Fruit fly (Drosophila melanogaster) whole organism, embryonic: ENCODE results near the gene rho-5.
A peak's percentile ranks its signal among the peaks of the same experiment; 100 is the strongest.

Experiments used
- Atf3 ChIP-seq: fragments of 200-800 bp; sonication (Bioruptor generic); optimal IDR thresholded peaks from 3 replicates; lab custom pipeline; 2016; ENCODE audit warnings: missing biosample characterization, missing genetic modification characterization
- Awh ChIP-seq: fragments of 200-800 bp; sonication (Bioruptor generic); IDR thresholded peaks from 2 replicates; pipeline ENCODE4, ENCODE4 v1.3.6; 2022; ENCODE audit warnings: missing biosample characterization, missing genetic modification characterization
- Bdp1 ChIP-seq: fragments of 200-800 bp; sonication (Bioruptor generic); optimal IDR thresholded peaks from 3 replicates; lab custom pipeline; 2016; ENCODE audit warnings: missing biosample characterization, missing genetic modification characterization
- Bteb2 ChIP-seq: fragments of 200-800 bp; sonication (Bioruptor generic); optimal IDR thresholded peaks from 2 replicates; lab custom pipeline; 2016; ENCODE audit warnings: missing biosample characterization, missing genetic modification characterization
- CG10565 ChIP-seq: fragments of 200-800 bp; sonication (Bioruptor generic); optimal IDR thresholded peaks from 3 replicates; lab custom pipeline; 2016; ENCODE audit warnings: missing biosample characterization, mild to moderate bottlenecking, missing genetic modification characterization
- CG12391 ChIP-seq: fragments of 200-800 bp; sonication (Bioruptor generic); optimal IDR thresholded peaks from 3 replicates; lab custom pipeline; 2018; ENCODE audit warnings: missing biosample characterization, mild to moderate bottlenecking, missing genetic modification characterization, moderate library complexity
- CG13287 ChIP-seq: fragments of 200-800 bp; sonication (Bioruptor generic); IDR thresholded peaks from 2 replicates; pipeline ENCODE4 v1.3.6; 2022; ENCODE audit warnings: missing biosample characterization, missing genetic modification characterization; ENCODE audit not compliant: partially characterized antibody
- CG13296 ChIP-seq: fragments of 200-800 bp; sonication (Bioruptor generic); optimal IDR thresholded peaks from 3 replicates; lab custom pipeline; 2018; ENCODE audit warnings: missing biosample characterization, mild to moderate bottlenecking, missing genetic modification characterization
- CG13624 ChIP-seq: fragments of 200-800 bp; sonication (Bioruptor generic); optimal IDR thresholded peaks from 2 replicates; lab custom pipeline; 2016; ENCODE audit warnings: missing biosample characterization, missing genetic modification characterization
- CG14014 ChIP-seq: fragments of 200-800 bp; sonication (Bioruptor generic); IDR thresholded peaks from 2 replicates; pipeline ENCODE4 v1.3.6; 2022; ENCODE audit warnings: missing biosample characterization, missing genetic modification characterization
- CG1529 ChIP-seq: fragments of 200-800 bp; sonication (Bioruptor generic); optimal IDR thresholded peaks from 3 replicates; lab custom pipeline; 2018; ENCODE audit warnings: missing biosample characterization, missing genetic modification characterization
- CG15479 ChIP-seq: fragments of 200-800 bp; sonication (Bioruptor generic); optimal IDR thresholded peaks from 3 replicates; lab custom pipeline; 2019; ENCODE audit warnings: missing biosample characterization, mild to moderate bottlenecking, missing genetic modification characterization, moderate library complexity
- CG16779 ChIP-seq: fragments of 200-800 bp; sonication (Bioruptor generic); IDR thresholded peaks from 2 replicates; pipeline ENCODE4 v1.3.6; 2022; ENCODE audit warnings: missing biosample characterization, missing genetic modification characterization
- CG17186 ChIP-seq: fragments of 200-800 bp; sonication (Bioruptor generic); optimal IDR thresholded peaks from 3 replicates; lab custom pipeline; 2017; ENCODE audit warnings: missing biosample characterization, missing genetic modification reagents, missing genetic modification characterization
- CG17361 ChIP-seq: fragments of 200-800 bp; sonication (Bioruptor generic); IDR thresholded peaks from 3 replicates; pipeline ENCODE4 v1.3.6; 2022; ENCODE audit warnings: missing biosample characterization, missing genetic modification characterization
- CG18011 ChIP-seq: fragments of 200-800 bp; sonication (Bioruptor generic); optimal IDR thresholded peaks from 2 replicates; lab custom pipeline; 2017; ENCODE audit warnings: missing biosample characterization, missing genetic modification characterization, mild to moderate bottlenecking, moderate library complexity, missing genotype
- CG18764 ChIP-seq: fragments of 200-800 bp; sonication (Bioruptor generic); optimal IDR thresholded peaks from 3 replicates; lab custom pipeline; 2016; ENCODE audit warnings: missing biosample characterization, missing genetic modification characterization
- CG32532 ChIP-seq: fragments of 200-800 bp; sonication (Bioruptor generic); IDR thresholded peaks from 2 replicates; pipeline ENCODE4 v1.3.6; 2022; ENCODE audit warnings: missing biosample characterization, missing genetic modification characterization
- CG3995 ChIP-seq: fragments of 200-800 bp; sonication (Bioruptor generic); optimal IDR thresholded peaks from 3 replicates; lab custom pipeline; 2016; ENCODE audit warnings: missing biosample characterization, missing genetic modification characterization
- CG4707 ChIP-seq: fragments of 200-800 bp; sonication (Bioruptor generic); optimal IDR thresholded peaks from 2 replicates; lab custom pipeline; 2018; ENCODE audit warnings: missing biosample characterization, mild to moderate bottlenecking, missing genetic modification characterization, moderate library complexity
- CG5953 ChIP-seq: fragments of 200-800 bp; sonication (Bioruptor generic); IDR thresholded peaks from 2 replicates; pipeline ENCODE4 v1.3.6; 2022; ENCODE audit warnings: missing biosample characterization, missing genetic modification characterization
- CG6654 ChIP-seq: fragments of 200-800 bp; sonication (Bioruptor generic); optimal IDR thresholded peaks from 2 replicates; lab custom pipeline; 2017; ENCODE audit warnings: missing biosample characterization, mild to moderate bottlenecking, missing genetic modification characterization
- CG6854 ChIP-seq: fragments of 200-800 bp; sonication (Bioruptor generic); optimal IDR thresholded peaks from 3 replicates; lab custom pipeline; 2017; ENCODE audit warnings: missing biosample characterization, mild to moderate bottlenecking, missing genetic modification characterization
- Dek ChIP-seq: fragments of 200-800 bp; sonication (Bioruptor generic); optimal IDR thresholded peaks from 3 replicates; lab custom pipeline; 2019; ENCODE audit warnings: missing biosample characterization, mild to moderate bottlenecking, missing genetic modification characterization, moderate library complexity
- Doc3 ChIP-seq: fragments of 200-800 bp; sonication (Bioruptor generic); IDR thresholded peaks from 3 replicates; pipeline ENCODE4 v1.3.6; 2022; ENCODE audit warnings: missing biosample characterization, missing genetic modification characterization; ENCODE audit not compliant: partially characterized antibody
- Fer2 ChIP-seq: fragments of 200-800 bp; sonication (Bioruptor generic); optimal IDR thresholded peaks from 2 replicates; lab custom pipeline; 2018; ENCODE audit warnings: missing biosample characterization, mild to moderate bottlenecking, missing genetic modification characterization, moderate library complexity
- HmgZ ChIP-seq: fragments of 200-800 bp; sonication (Bioruptor generic); optimal IDR thresholded peaks from 2 replicates; lab custom pipeline; 2018; ENCODE audit warnings: missing biosample characterization, mild to moderate bottlenecking, missing genetic modification characterization
- Hmr ChIP-seq: fragments of 200-800 bp; sonication (Bioruptor generic); optimal IDR thresholded peaks from 3 replicates; lab custom pipeline; 2017; ENCODE audit warnings: mild to moderate bottlenecking, missing biosample characterization, missing genetic modification reagents, missing genetic modification characterization
- Hmx ChIP-seq: fragments of 200-800 bp; sonication (Bioruptor generic); optimal IDR thresholded peaks from 2 replicates; lab custom pipeline; 2016; ENCODE audit warnings: missing biosample characterization, missing genetic modification characterization
- Kr ChIP-seq: fragments of 200-800 bp; sonication (Bioruptor generic); optimal IDR thresholded peaks from 2 replicates; lab custom pipeline; 2017; ENCODE audit warnings: missing biosample characterization, mild to moderate bottlenecking, missing genetic modification characterization
- MBD-R2 ChIP-seq: fragments of 200-800 bp; sonication (Bioruptor generic); IDR thresholded peaks from 2 replicates; pipeline ENCODE4 v1.3.6; 2022; ENCODE audit warnings: missing biosample characterization, missing genetic modification characterization
- MESR4 ChIP-seq: fragments of 200-800 bp; sonication (Bioruptor generic); optimal IDR thresholded peaks from 2 replicates; lab custom pipeline; 2018; ENCODE audit warnings: missing biosample characterization, mild to moderate bottlenecking, missing genetic modification characterization, moderate library complexity
- MTF-1 ChIP-seq: fragments of 200-800 bp; sonication (Bioruptor generic); optimal IDR thresholded peaks from 2 replicates; lab custom pipeline; 2018; ENCODE audit warnings: missing biosample characterization, mild to moderate bottlenecking, missing genetic modification characterization, borderline replicate concordance
- NC2α ChIP-seq: fragments of 200-800 bp; sonication (Bioruptor generic); optimal IDR thresholded peaks from 2 replicates; lab custom pipeline; 2016; ENCODE audit warnings: missing biosample characterization, missing genetic modification characterization
- NK7.1 ChIP-seq: fragments of 200-800 bp; sonication (Bioruptor generic); optimal IDR thresholded peaks from 3 replicates; lab custom pipeline; 2016; ENCODE audit warnings: missing biosample characterization, missing genetic modification characterization
- Ptx1 ChIP-seq: fragments of 200-800 bp; sonication (Bioruptor generic); IDR thresholded peaks from 2 replicates; pipeline ENCODE4 v1.3.6; 2022; ENCODE audit warnings: missing biosample characterization, missing genetic modification characterization
- Taf1 ChIP-seq: fragments of 200-800 bp; sonication (Bioruptor generic); IDR thresholded peaks from 2 replicates; pipeline ENCODE4 v1.3.6; 2022; ENCODE audit warnings: missing biosample characterization, missing genetic modification characterization
- ara ChIP-seq: fragments of 200-800 bp; sonication (Bioruptor generic); IDR thresholded peaks from 2 replicates; pipeline ENCODE4 v1.3.6; 2022; ENCODE audit warnings: missing biosample characterization, missing genetic modification characterization
- caup ChIP-seq: fragments of 200-800 bp; sonication (Bioruptor generic); optimal IDR thresholded peaks from 3 replicates; lab custom pipeline; 2017; ENCODE audit warnings: missing biosample characterization, mild to moderate bottlenecking, missing genetic modification characterization, moderate library complexity; ENCODE audit not compliant: severe bottlenecking
- chm ChIP-seq: fragments of 200-800 bp; sonication (Bioruptor generic); IDR thresholded peaks from 2 replicates; pipeline ENCODE4 v1.3.6; 2022; ENCODE audit warnings: missing biosample characterization, missing genetic modification characterization
- disco-r ChIP-seq: fragments of 200-800 bp; sonication (Bioruptor generic); optimal IDR thresholded peaks from 2 replicates; lab custom pipeline; 2016; ENCODE audit warnings: missing biosample characterization, missing genetic modification characterization
- en ChIP-seq: fragments of 200-800 bp; sonication (Bioruptor generic); optimal IDR thresholded peaks from 2 replicates; lab custom pipeline; 2016; ENCODE audit warnings: missing biosample characterization, missing genetic modification characterization
- fd102C ChIP-seq: fragments of 200-800 bp; sonication (Bioruptor generic); optimal IDR thresholded peaks from 2 replicates; lab custom pipeline; 2018; ENCODE audit warnings: missing biosample characterization, mild to moderate bottlenecking, missing genetic modification characterization, moderate library complexity
- gsb-n ChIP-seq: fragments of 200-800 bp; sonication (Bioruptor generic); optimal IDR thresholded peaks from 3 replicates; lab custom pipeline; 2018; ENCODE audit warnings: missing biosample characterization, mild to moderate bottlenecking, missing genetic modification characterization
- knrl ChIP-seq: fragments of 200-800 bp; sonication (Bioruptor generic); IDR thresholded peaks from 3 replicates; pipeline ENCODE4 v1.3.6; 2022; ENCODE audit warnings: missing biosample characterization, missing genetic modification characterization; ENCODE audit not compliant: partially characterized antibody
- mirr ChIP-seq: fragments of 200-800 bp; sonication (Bioruptor generic); optimal IDR thresholded peaks from 3 replicates; lab custom pipeline; 2018; ENCODE audit warnings: missing biosample characterization, mild to moderate bottlenecking, missing genetic modification characterization
- pum ChIP-seq: fragments of 200-800 bp; sonication (Bioruptor generic); optimal IDR thresholded peaks from 2 replicates; lab custom pipeline; 2016; ENCODE audit warnings: missing biosample characterization, missing genetic modification characterization
- sim ChIP-seq: fragments of 200-800 bp; sonication (Bioruptor generic); IDR thresholded peaks from 2 replicates; pipeline ENCODE4 v1.3.6; 2022; ENCODE audit warnings: missing biosample characterization, missing genetic modification characterization
- so ChIP-seq: fragments of 200-800 bp; sonication (Bioruptor generic); IDR thresholded peaks from 3 replicates; pipeline ENCODE4 v1.3.6; 2022; ENCODE audit warnings: missing biosample characterization, missing genetic modification characterization
- toy ChIP-seq: fragments of 200-800 bp; sonication (Bioruptor generic); IDR thresholded peaks from 2 replicates; pipeline ENCODE4 v1.3.6; 2022; ENCODE audit warnings: missing biosample characterization, missing genetic modification characterization
- trh ChIP-seq: fragments of 200-800 bp; sonication (Bioruptor generic); optimal IDR thresholded peaks from 2 replicates; lab custom pipeline; 2016; ENCODE audit warnings: missing biosample characterization, missing genetic modification characterization

Gene rho-5

DNA sequence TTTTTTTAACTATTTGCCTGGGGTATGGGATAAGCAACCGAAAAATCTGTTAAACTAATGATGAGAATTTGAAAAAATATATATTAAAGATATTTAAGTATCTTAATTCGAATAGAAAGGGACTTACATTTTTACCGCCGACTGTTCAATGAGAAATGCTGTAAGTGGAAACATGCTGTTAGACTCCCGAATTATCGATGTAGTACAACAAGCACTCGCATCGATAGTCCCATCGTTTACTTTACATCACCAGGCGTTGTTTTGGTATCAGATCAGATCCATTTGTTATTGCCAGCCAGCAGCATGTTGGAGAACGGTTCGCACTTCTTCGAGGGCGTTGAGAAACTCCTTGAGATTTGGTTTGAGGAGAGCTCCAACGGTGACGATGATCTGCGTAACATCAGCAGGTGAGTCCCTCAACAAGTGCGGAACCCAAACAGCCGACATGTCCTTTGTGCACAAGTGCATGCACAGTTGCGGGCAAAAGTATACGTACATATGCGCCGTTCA, 34.4 kb downstream of the rho-5 start, which contains the start of gene SamDC (continued):
- no peak for TF ChIP-seq so (GFP tag; lab: Robert Waterston, UW)
- no peak for TF ChIP-seq Bdp1 (GFP tag; lab: Kevin White, UChicago)
- TF ChIP-seq CG16779 (GFP tag; lab: Robert Waterston, UW): no peak
- peak; percentile 75 for TF ChIP-seq Hmr (GFP tag; lab: Kevin White, UChicago)
- TF ChIP-seq CG6854: peak; percentile 33
- peak; percentile 24 for TF ChIP-seq gsb-n (tag; lab: Kevin White, UChicago)
- TF ChIP-seq en (GFP tag; lab: Kevin White, UChicago): no peak
- no peak for TF ChIP-seq CG6654 (GFP tag; lab: Kevin White, UChicago)
- TF ChIP-seq Awh: no peak
- TF ChIP-seq CG17186 (GFP tag; lab: Kevin White, UChicago): no peak
- TF ChIP-seq Dek (tag; lab: Kevin White, UChicago): peak; percentile 68
- peak; percentile 87 for TF ChIP-seq knrl (GFP tag; lab: Robert Waterston, UW)
- TF ChIP-seq Atf3: no peak
- no peak for TF ChIP-seq disco-r (GFP tag; lab: Kevin White, UChicago)
- no peak for TF ChIP-seq Bteb2 (GFP tag; lab: Kevin White, UChicago)
- no peak for TF ChIP-seq CG14014 (GFP tag; lab: Robert Waterston, UW)
- no peak for TF ChIP-seq Kr (GFP tag; lab: Kevin White, UChicago)
- TF ChIP-seq Doc3 (GFP tag; lab: Robert Waterston, UW): peak; percentile 68
- TF ChIP-seq toy (GFP tag; lab: Robert Waterston, UW): no peak
- no peak for TF ChIP-seq CG5953 (GFP tag; lab: Robert Waterston, UW)
- peak; percentile 26 for TF ChIP-seq NC2α (GFP tag; lab: Kevin White, UChicago)
- TF ChIP-seq pum: no peak
- TF ChIP-seq CG13296 (GFP tag; lab: Kevin White, UChicago): no peak
- TF ChIP-seq CG13624 (GFP tag; lab: Kevin White, UChicago): peak; percentile 7
- TF ChIP-seq Taf1: 0 out of 2 replicates have a peak, but pooled peaks have one; percentile 15
- no peak for TF ChIP-seq fd102C
- TF ChIP-seq MTF-1 (GFP tag; lab: Kevin White, UChicago): no peak
- peak; percentile 42; the same call in 1 of the 2 replicates for TF ChIP-seq CG32532 (GFP tag; lab: Robert Waterston, UW)
- no peak for TF ChIP-seq Hmx (GFP tag; lab: Kevin White, UChicago)
- no peak for TF ChIP-seq CG1529 (GFP tag; lab: Kevin White, UChicago)
- TF ChIP-seq CG3995 (GFP tag; lab: Kevin White, UChicago): peak; percentile 8
- no peak; the same call in 1 of the 2 replicates for TF ChIP-seq chm
- peak; percentile 4 for TF ChIP-seq CG17361
- TF ChIP-seq MESR4 (GFP tag; lab: Kevin White, UChicago): peak; percentile 88
- TF ChIP-seq CG4707 (GFP tag; lab: Kevin White, UChicago): peak; percentile 8
- no peak for TF ChIP-seq CG18011 (GFP tag; lab: Kevin White, UChicago)
- peak; percentile 45 for TF ChIP-seq caup (GFP tag; lab: Kevin White, UChicago)
- TF ChIP-seq HmgZ (tag; lab: Kevin White, UChicago): peak; percentile 59
- no peak for TF ChIP-seq CG10565 (GFP tag; lab: Kevin White, UChicago)
- peak; percentile 44 for TF ChIP-seq Ptx1 (GFP tag; lab: Robert Waterston, UW)
- TF ChIP-seq MBD-R2: peak; percentile 78
- TF ChIP-seq ara (GFP tag; lab: Robert Waterston, UW): peak; percentile 58; the same call in 1 of the 2 replicates
- TF ChIP-seq CG15479 (GFP tag; lab: Kevin White, UChicago): no peak
- TF ChIP-seq Fer2 (tag; lab: Kevin White, UChicago): no peak
- TF ChIP-seq CG12391 (tag; lab: Kevin White, UChicago): peak; percentile 71
- TF ChIP-seq mirr (GFP tag; lab: Kevin White, UChicago): peak; percentile 47
- no peak for TF ChIP-seq sim
- peak; percentile 5 for TF ChIP-seq CG18764
- peak; percentile 79 for TF ChIP-seq CG13287 (GFP tag; lab: Robert Waterston, UW)
- TF ChIP-seq trh (GFP tag; lab: Kevin White, UChicago): no peak
- TF ChIP-seq NK7.1 (GFP tag; lab: Kevin White, UChicago): peak; percentile 27
